Fruit fly (Drosophila melanogaster): ENCODE measurements around the gene CG5916.

Gene CG5916

dm6 chr3R:16097661-16098329, 49.0 kb upstream of the CG5916 start:
- TF ChIP-seq tll (GFP tag; optimal IDR thresholded peaks at IDR 0.05) (peak in 1 of 2 experiments; percentile 34), kah (GFP tag; optimal IDR thresholded peaks at IDR 0.05) (peak; percentile 28), CG7928 (GFP tag; optimal IDR thresholded peaks at IDR 0.05) (no peak), gro (GFP tag; optimal IDR thresholded peaks at IDR 0.05) (no peak), CG3726 (GFP tag; IDR thresholded peaks at IDR 0.05) (peak; percentile 83; the same call in 2 of the 3 replicates), CG9437 (GFP tag; optimal IDR thresholded peaks at IDR 0.05) (no peak), fd64A (GFP tag; optimal IDR thresholded peaks at IDR 0.05) (peak; percentile 50), prd (optimal IDR thresholded peaks at IDR 0.05) (no peak), prd (GFP tag; IDR thresholded peaks at IDR 0.05) (peak; percentile 96), CG2712 (tag; optimal IDR thresholded peaks at IDR 0.05) (peak; percentile 89), Hr78 (GFP tag; optimal IDR thresholded peaks at IDR 0.05) (peak in 1 of 2 experiments; percentile 30), crol (GFP tag; IDR thresholded peaks at IDR 0.05) (no peak), Sry-β (GFP tag; optimal IDR thresholded peaks at IDR 0.05) (peak; percentile 16), Mes4 (GFP tag; optimal IDR thresholded peaks at IDR 0.05) (peak; percentile 53), CG32772 (GFP tag; IDR thresholded peaks at IDR 0.05) (peak; percentile 85), usp (GFP tag; optimal IDR thresholded peaks at IDR 0.05) (no peak), CG9876 (GFP tag; optimal IDR thresholded peaks at IDR 0.05) (peak; percentile 49), cg (GFP tag; optimal IDR thresholded peaks at IDR 0.05) (peak; percentile 82), PHDP (tag; optimal IDR thresholded peaks at IDR 0.05) (peak; percentile 63), ewg (GFP tag; optimal IDR thresholded peaks at IDR 0.05) (peak; percentile 56), Fer1 (GFP tag; optimal IDR thresholded peaks at IDR 0.05) (peak; percentile 27), lov (optimal IDR thresholded peaks at IDR 0.05) (no peak), lov (GFP tag; IDR thresholded peaks at IDR 0.05) (peak; percentile 72; the same call in 2 of the 3 replicates), mam (GFP tag; optimal IDR thresholded peaks at IDR 0.05) (peak; percentile 68), CG2202 (tag; optimal IDR thresholded peaks at IDR 0.05) (peak; percentile 73), C15 (GFP tag; IDR thresholded peaks at IDR 0.05) (no peak), scrt (GFP tag; optimal IDR thresholded peaks at IDR 0.05) (peak; percentile 32), HLH4C (GFP tag; IDR thresholded peaks at IDR 0.05; ENCODE audit: partially characterized antibody) (no peak), CG13775 (GFP tag; optimal IDR thresholded peaks at IDR 0.05) (peak; percentile 56), emc (GFP tag; optimal IDR thresholded peaks at IDR 0.05) (peak; percentile 24), schlank (tag; optimal IDR thresholded peaks at IDR 0.05) (no peak), CG1832 (GFP tag; optimal IDR thresholded peaks at IDR 0.05) (peak; percentile 12), Awh (GFP tag; IDR thresholded peaks at IDR 0.05) (peak; percentile 71; the same call in 1 of the 2 replicates), CG6813 (GFP tag; optimal IDR thresholded peaks at IDR 0.05) (peak; percentile 78), CG1603 (tag; optimal IDR thresholded peaks at IDR 0.05) (peak; percentile 93), Meics (GFP tag; optimal IDR thresholded peaks at IDR 0.05) (peak; percentile 54), cas (GFP tag; IDR thresholded peaks at IDR 0.05) (no peak), CG2116 (GFP tag; optimal IDR thresholded peaks at IDR 0.05) (peak; percentile 9), BEAF-32 (GFP tag; optimal IDR thresholded peaks at IDR 0.05) (no peak), klu (GFP tag; IDR thresholded peaks at IDR 0.05) (no peak), CG9932 (GFP tag; IDR thresholded peaks at IDR 0.05) (0 out of 2 replicates have a peak, but pooled peaks have one; percentile 24), CG17186 (GFP tag; optimal IDR thresholded peaks at IDR 0.05) (peak; percentile 40), Nf-YB (GFP tag; optimal IDR thresholded peaks at IDR 0.05) (peak; percentile 47), Atf6 (GFP tag; IDR thresholded peaks at IDR 0.05) (0 out of 2 replicates have a peak, but pooled peaks have one; percentile 34), CG14965 (GFP tag; optimal IDR thresholded peaks at IDR 0.05; ENCODE audit: borderline replicate concordance) (peak; percentile 28), tx (GFP tag; optimal IDR thresholded peaks at IDR 0.05) (peak; percentile 42), CG12769 (tag; optimal IDR thresholded peaks at IDR 0.05) (peak; percentile 79), CG14014 (GFP tag; IDR thresholded peaks at IDR 0.05) (peak; percentile 55; the same call in 1 of the 2 replicates), sug (tag; optimal IDR thresholded peaks at IDR 0.05) (no peak)
